Worm (Caenorhabditis elegans) whole organism, L2 larva: Measurements from ENCODE around the gene Y68A4A.10.

Experiments
- C34F6.9 ChIP-seq: fragments of 150-350 bp; optimal IDR thresholded peaks from 2 replicates; lab custom pipeline; 2014; ENCODE audit warnings: missing biosample characterization, missing genetic modification characterization
- F13H6.1 ChIP-seq: sonication (generic microtip); optimal IDR thresholded peaks from 2 replicates; lab custom pipeline; 2016; ENCODE audit warnings: missing genetic modification characterization, missing compliant biosample characterization
- Y55F3AM.14 ChIP-seq: fragments of 200-800 bp; sonication (Bioruptor generic); optimal IDR thresholded peaks from 2 replicates; lab custom pipeline; 2018; ENCODE audit warnings: mild to moderate bottlenecking, missing genetic modification characterization, missing compliant biosample characterization
- alr-1 ChIP-seq: fragments of 150-350 bp; optimal IDR thresholded peaks from 2 replicates; lab custom pipeline; 2014; ENCODE audit warnings: missing biosample characterization, missing genetic modification characterization
- aly-2 ChIP-seq: fragments of 150-350 bp; optimal IDR thresholded peaks from 2 replicates; lab custom pipeline; 2014; ENCODE audit warnings: missing biosample characterization, missing genetic modification characterization
- ama-1 ChIP-seq: fragments of 150-350 bp; optimal IDR thresholded peaks from 2 replicates; lab custom pipeline; 2018; ENCODE audit warnings: inconsistent platforms
- ceh-16 ChIP-seq: fragments of 150-350 bp; optimal IDR thresholded peaks from 2 replicates; lab custom pipeline; 2014; ENCODE audit warnings: missing biosample characterization, missing genetic modification characterization
- ceh-82 ChIP-seq: fragments of 150-350 bp; optimal IDR thresholded peaks from 2 replicates; lab custom pipeline; 2014; ENCODE audit warnings: missing biosample characterization, missing genetic modification characterization
- crh-2 ChIP-seq: sonication (generic microtip); optimal IDR thresholded peaks from 2 replicates; lab custom pipeline; 2017; ENCODE audit warnings: missing biosample characterization, missing genetic modification characterization
- egl-27 ChIP-seq: sonication (generic microtip); optimal IDR thresholded peaks from 3 replicates; lab custom pipeline; 2017; ENCODE audit warnings: missing biosample characterization, missing genetic modification reagents, missing genetic modification characterization
- elt-1 ChIP-seq: fragments of 150-350 bp; optimal IDR thresholded peaks from 2 replicates; lab custom pipeline; 2014; ENCODE audit warnings: missing biosample characterization, missing genetic modification characterization
- elt-3 ChIP-seq: sonication (generic microtip); optimal IDR thresholded peaks from 2 replicates; lab custom pipeline; 2017; ENCODE audit warnings: missing biosample characterization, missing genetic modification characterization
- lin-13 ChIP-seq: fragments of 150-350 bp; optimal IDR thresholded peaks from 2 replicates; lab custom pipeline; 2014; ENCODE audit warnings: missing biosample characterization, missing genetic modification reagents, missing genetic modification characterization
- lin-39 ChIP-seq: fragments of 150-350 bp; optimal IDR thresholded peaks from 2 replicates; lab custom pipeline; 2014; ENCODE audit warnings: missing biosample characterization, missing genetic modification reagents, missing genetic modification characterization
- mbf-1 ChIP-seq: sonication (generic microtip); optimal IDR thresholded peaks from 2 replicates; lab custom pipeline; 2017; ENCODE audit warnings: missing biosample characterization, missing genetic modification characterization
- mdl-1 ChIP-seq, 2 experiments: fragments of 150-350 bp in 1 of 2; sonication (generic microtip) in 1 of 2; optimal IDR thresholded peaks; 2 replicates each; lab custom pipeline; 2017; ENCODE audit warnings: missing biosample characterization in 2 of 2, missing genetic modification characterization in 2 of 2
- nhr-10 ChIP-seq: sonication (generic microtip); optimal IDR thresholded peaks from 2 replicates; lab custom pipeline; 2017; ENCODE audit warnings: missing biosample characterization, missing genetic modification characterization
- nhr-11 ChIP-seq: fragments of 150-350 bp; optimal IDR thresholded peaks from 2 replicates; lab custom pipeline; 2014; ENCODE audit warnings: missing biosample characterization, missing genetic modification characterization
- nhr-12 ChIP-seq: fragments of 150-350 bp; optimal IDR thresholded peaks from 2 replicates; lab custom pipeline; 2014; ENCODE audit warnings: missing biosample characterization, missing genetic modification characterization
- nhr-129 ChIP-seq: fragments of 150-350 bp; optimal IDR thresholded peaks from 2 replicates; lab custom pipeline; 2014; ENCODE audit warnings: missing biosample characterization, missing genetic modification characterization
- nhr-21 ChIP-seq: fragments of 150-350 bp; optimal IDR thresholded peaks from 2 replicates; lab custom pipeline; 2014; ENCODE audit warnings: missing biosample characterization, missing genetic modification characterization
- nhr-6 ChIP-seq: fragments of 150-350 bp; optimal IDR thresholded peaks from 2 replicates; lab custom pipeline; 2014; ENCODE audit warnings: missing biosample characterization, missing genetic modification characterization
- sem-4 ChIP-seq: fragments of 150-350 bp; optimal IDR thresholded peaks from 2 replicates; lab custom pipeline; 2014; ENCODE audit warnings: missing biosample characterization, missing genetic modification reagents, missing genetic modification characterization
- sma-9 ChIP-seq, 2 experiments: fragments of 150-350 bp in 1 of 2; sonication (generic microtip) in 1 of 2; optimal IDR thresholded peaks; 2 replicates each; lab custom pipeline; 2014 to 2016; ENCODE audit warnings: missing genetic modification characterization in 2 of 2, mild to moderate bottlenecking in 1 of 2, missing biosample characterization in 1 of 2, missing compliant biosample characterization in 1 of 2, missing genetic modification reagents in 1 of 2, moderate library complexity in 1 of 2
- unc-39 ChIP-seq: fragments of 150-350 bp; optimal IDR thresholded peaks from 2 replicates; lab custom pipeline; 2014; ENCODE audit warnings: missing biosample characterization, missing genetic modification characterization
- unc-55 ChIP-seq: fragments of 150-350 bp; sonication (generic microtip); optimal IDR thresholded peaks from 3 replicates; lab custom pipeline; 2014; ENCODE audit warnings: missing biosample characterization, missing genetic modification reagents, missing genetic modification characterization
- unc-62 ChIP-seq: fragments of 150-350 bp; optimal IDR thresholded peaks from 2 replicates; lab custom pipeline; 2014; ENCODE audit warnings: missing biosample characterization, missing genetic modification reagents, missing genetic modification characterization
- zag-1 ChIP-seq: fragments of 150-350 bp; optimal IDR thresholded peaks from 2 replicates; lab custom pipeline; 2014; ENCODE audit warnings: missing biosample characterization, missing genetic modification characterization
- ztf-1 ChIP-seq: fragments of 200-800 bp; sonication (Bioruptor generic); conservative IDR thresholded peaks from 2 replicates; pipeline ENCODE4 v1.3.6; 2022; ENCODE audit warnings: missing genetic modification characterization, missing compliant biosample characterization
- ztf-11 ChIP-seq: sonication (generic microtip); optimal IDR thresholded peaks from 2 replicates; lab custom pipeline; 2017; ENCODE audit warnings: missing biosample characterization, missing genetic modification characterization
- ztf-4 ChIP-seq: fragments of 150-350 bp; optimal IDR thresholded peaks from 2 replicates; lab custom pipeline; 2014; ENCODE audit warnings: missing biosample characterization, missing genetic modification characterization

Y68A4A.10 gene

ce11 chrV:17190399-17190798 is 11.5 kb upstream of the Y68A4A.10 start, which contains the start of gene str-199:
Gene str-199 (minus strand): TSS chrV:17190499.
- TF ChIP-seq nhr-129 (tag; lab: Kevin White, UChicago) (no peak), lin-13 (GFP tag; lab: Kevin White, UChicago) (no peak), nhr-21 (tag; lab: Kevin White, UChicago) (no peak), nhr-10 (tag; lab: Kevin White, UChicago) (no peak)
- TF ChIP-seq, all 48 proteins: peak for 0

DNA sequence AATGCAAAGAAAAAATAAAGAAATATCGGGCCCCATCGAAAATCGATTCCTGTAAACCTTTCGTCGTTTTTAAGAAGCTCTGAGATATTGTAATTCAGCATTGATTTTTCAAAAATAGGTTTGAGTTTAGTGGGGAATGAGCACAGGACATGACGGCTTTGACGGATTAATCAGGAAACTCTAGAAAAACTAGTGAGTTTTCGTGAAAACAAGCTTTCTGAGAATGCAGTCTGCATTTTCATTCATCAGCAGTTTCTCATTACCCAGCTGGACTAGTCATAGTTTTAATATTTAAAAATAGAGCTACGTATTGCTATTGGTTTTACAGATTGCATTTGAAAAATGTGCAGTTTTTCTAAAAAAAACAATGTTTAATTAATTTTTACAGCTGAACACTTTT is 9.7 kb upstream of the Y68A4A.10 start, which contains the start of gene srz-47:
srz-47 (minus strand) TSS at position 101 of the 400 bp plus-strand sequence.
- TF ChIP-seq nhr-11 (tag; lab: Kevin White, UChicago) (no peak), lin-39 (tag; lab: Kevin White, UChicago) (no peak), crh-2 (tag; lab: Kevin White, UChicago) (no peak), nhr-6 (no peak), unc-55 (no peak), F13H6.1 (no peak), ama-1 (lab: Kevin White, UChicago) (no peak), ceh-82 (tag; lab: Kevin White, UChicago) (no peak), elt-3 (tag; lab: Kevin White, UChicago) (no peak), ztf-11 (no peak), ztf-4 (no peak), zag-1 (tag; lab: Kevin White, UChicago) (no peak)

DNA sequence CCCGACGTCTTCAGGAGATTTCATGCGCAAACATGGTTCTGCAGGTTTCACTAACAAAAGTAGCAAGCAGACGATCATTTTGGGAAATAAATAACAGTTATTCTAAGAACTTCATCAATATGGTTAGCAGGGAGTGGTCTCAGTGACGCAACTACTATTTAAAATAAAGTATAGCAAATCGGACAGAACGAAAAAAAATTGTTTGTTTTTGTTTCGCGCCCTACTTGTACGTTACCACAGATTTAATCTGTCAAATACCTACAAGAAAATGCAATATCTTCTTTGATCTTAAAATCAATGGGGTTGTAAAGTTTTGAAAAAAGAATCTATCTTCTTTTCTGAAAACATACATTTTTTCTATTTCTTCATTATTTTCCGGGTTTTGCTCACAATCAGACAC is 3.0 kb upstream of the Y68A4A.10 start, which contains the start of gene srz-96:
srz-96 (plus strand) TSS at position 301 of the 400 bp plus-strand sequence.
- TF ChIP-seq ceh-16 (tag; lab: Kevin White, UChicago) = no peak
- no peak for TF ChIP-seq sem-4 (tag; lab: Kevin White, UChicago)
- TF ChIP-seq egl-27 (tag; lab: Kevin White, UChicago) = no peak
- no peak for TF ChIP-seq elt-1
- TF ChIP-seq nhr-12 (tag; lab: Kevin White, UChicago) = no peak

ce11 chrV:17206469-17206868 is 4.5 kb downstream of the Y68A4A.10 start:
- no peak for TF ChIP-seq Y55F3AM.14 (GFP tag; lab: Kevin White, UChicago)
- no peak for TF ChIP-seq elt-3 (tag; lab: Kevin White, UChicago)
- no peak for TF ChIP-seq zag-1 (tag; lab: Kevin White, UChicago)
- TF ChIP-seq, all 48 proteins: peak for 0

- TF ChIP-seq ztf-1 (GFP tag; lab: Robert Waterston, UW) (no peak), unc-39 (tag; lab: Kevin White, UChicago) (no peak), C34F6.9 (tag; lab: Kevin White, UChicago) (no peak)
Measured at ce11 chrV:17208045-17208444, 6.1 kb downstream of the Y68A4A.10 start, which contains the start of gene Y68A4A.13. Gene Y68A4A.13 (minus strand): TSS chrV:17208145.

DNA sequence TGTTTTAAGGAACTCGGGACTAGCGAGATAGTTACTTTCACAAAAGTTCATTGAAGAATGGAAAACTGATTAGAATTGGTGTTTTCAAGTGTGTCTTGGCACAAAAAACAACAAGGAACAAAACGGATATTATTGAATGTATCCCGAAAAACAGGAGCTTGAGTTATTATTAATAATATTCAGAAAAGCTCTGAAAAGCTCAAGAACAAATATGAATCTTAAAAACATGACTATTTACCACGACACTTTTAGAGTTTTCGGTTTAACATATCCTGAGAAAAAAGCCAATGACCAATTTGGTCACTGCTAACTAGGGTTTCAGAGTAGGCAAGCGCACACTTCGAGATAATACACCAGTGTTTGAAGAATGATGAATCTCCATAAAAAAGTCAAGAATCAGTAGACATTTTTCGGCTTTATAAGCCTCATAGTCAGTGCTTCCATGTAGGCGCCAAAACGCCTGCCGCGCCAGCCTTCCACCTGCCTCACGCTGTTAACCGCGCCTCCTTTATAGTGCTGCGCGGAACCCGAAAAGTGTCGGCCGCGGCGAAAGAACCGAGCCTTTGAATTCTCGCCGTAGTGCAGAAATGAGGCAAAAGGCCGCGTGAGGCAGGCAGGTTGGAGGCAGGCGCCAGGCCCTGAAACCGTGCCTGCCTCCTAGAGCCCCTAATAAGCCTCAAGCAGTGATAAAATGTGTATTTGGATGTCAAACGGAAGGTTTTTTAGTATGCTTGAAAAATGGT is 10.2 kb downstream of the Y68A4A.10 start, which contains the start of gene srh-236:
srh-236 (minus strand) TSS at position 51 of the 743 bp plus-strand sequence.
- no peak for TF ChIP-seq lin-13 (GFP tag; lab: Kevin White, UChicago)
- no peak for TF ChIP-seq elt-3 (tag; lab: Kevin White, UChicago)
- TF ChIP-seq elt-1 = no peak
- TF ChIP-seq crh-2 (tag; lab: Kevin White, UChicago) = no peak
- no peak for TF ChIP-seq ceh-82 (tag; lab: Kevin White, UChicago)
- no peak for TF ChIP-seq nhr-129 (tag; lab: Kevin White, UChicago)
- TF ChIP-seq lin-39 (tag; lab: Kevin White, UChicago) = no peak
- TF ChIP-seq nhr-11 (tag; lab: Kevin White, UChicago) = no peak
- TF ChIP-seq ztf-4 = no peak
- TF ChIP-seq unc-62 (GFP tag; lab: Kevin White, UChicago) = no peak
- no peak for TF ChIP-seq alr-1 (tag; lab: Kevin White, UChicago)
- TF ChIP-seq ama-1 (lab: Kevin White, UChicago) = no peak
- no peak for TF ChIP-seq unc-39 (tag; lab: Kevin White, UChicago)
- no peak for TF ChIP-seq sma-9 (GFP tag; optimal IDR thresholded peaks at IDR 0.05; lab: Kevin White, UChicago)
- no peak for TF ChIP-seq sma-9 (tag; optimal IDR thresholded peaks at IDR 0.05; lab: Kevin White, UChicago)
- no peak for TF ChIP-seq mdl-1 (tag; optimal IDR thresholded peaks at IDR 0.05; lab: Kevin White, UChicago)
- TF ChIP-seq aly-2 (tag; lab: Kevin White, UChicago) = no peak
- no peak for TF ChIP-seq mbf-1 (tag; lab: Kevin White, UChicago)
